Worm (Caenorhabditis elegans) whole organism, young adult: ENCODE measurements around the gene psa-3.
A peak's percentile ranks its signal among the peaks of the same experiment; 100 is the strongest.

Experiments
- B0035.1 ChIP-seq: sonication (generic microtip); optimal IDR thresholded peaks from 2 replicates; lab custom pipeline; 2016; ENCODE audit warnings: missing genetic modification characterization, mild to moderate bottlenecking, missing compliant biosample characterization, missing genotype, missing genetic modification reagents
- F10E7.11 ChIP-seq: sonication (generic microtip); optimal IDR thresholded peaks from 2 replicates; lab custom pipeline; 2017; ENCODE audit warnings: mild to moderate bottlenecking, missing genetic modification characterization, moderate library complexity, missing compliant biosample characterization
- F22D6.2 ChIP-seq: sonication (generic microtip); optimal IDR thresholded peaks from 2 replicates; lab custom pipeline; 2016; ENCODE audit warnings: mild to moderate bottlenecking, missing genetic modification characterization, missing compliant biosample characterization
- F37B4.10 ChIP-seq: fragments of 200-800 bp; sonication (Bioruptor generic); IDR thresholded peaks from 2 replicates; pipeline ENCODE4 v1.3.6; 2022; ENCODE audit warnings: missing genetic modification characterization, missing compliant biosample characterization
- K11D2.4 ChIP-seq: fragments of 200-800 bp; sonication (Bioruptor generic); IDR thresholded peaks from 2 replicates; pipeline ENCODE4 v1.3.6; 2022; ENCODE audit warnings: missing genetic modification reagents, missing genetic modification characterization, missing compliant biosample characterization
- T26A5.8 ChIP-seq: sonication (generic microtip); optimal IDR thresholded peaks from 2 replicates; lab custom pipeline; 2016; ENCODE audit warnings: missing genetic modification characterization, missing compliant biosample characterization
- Y53F4B.3 ChIP-seq: fragments of 200-800 bp; sonication (Bioruptor generic); IDR thresholded peaks from 2 replicates; pipeline ENCODE4 v1.3.6; 2022; ENCODE audit warnings: missing genetic modification reagents, missing genetic modification characterization, missing compliant biosample characterization
- Y56A3A.18 ChIP-seq: fragments of 200-800 bp; sonication (Bioruptor generic); IDR thresholded peaks from 2 replicates; pipeline ENCODE4 v1.3.6; 2022; ENCODE audit warnings: missing genetic modification reagents, missing genetic modification characterization, missing compliant biosample characterization
- Y95B8A.8 ChIP-seq: fragments of 200-800 bp; sonication (Bioruptor generic); IDR thresholded peaks from 2 replicates; pipeline ENCODE4 v1.3.6; 2022; ENCODE audit warnings: missing genetic modification reagents, missing genetic modification characterization, missing compliant biosample characterization
- ZK185.1 ChIP-seq: sonication (generic microtip); optimal IDR thresholded peaks from 2 replicates; lab custom pipeline; 2016; ENCODE audit warnings: mild to moderate bottlenecking, missing genetic modification characterization, missing compliant biosample characterization; ENCODE audit not compliant: poor library complexity, severe bottlenecking
- aptf-2 ChIP-seq: fragments of 200-800 bp; sonication (Bioruptor generic); conservative IDR thresholded peaks from 2 replicates; pipeline ENCODE4 v1.3.6; 2022; ENCODE audit warnings: missing genetic modification reagents, missing genetic modification characterization, missing compliant biosample characterization
- aptf-3 ChIP-seq: fragments of 200-800 bp; sonication (Bioruptor generic); IDR thresholded peaks from 2 replicates; pipeline ENCODE4 v1.3.6; 2022; ENCODE audit warnings: missing genetic modification characterization, missing compliant biosample characterization
- attf-3 ChIP-seq: fragments of 200-800 bp; sonication (Bioruptor generic); conservative IDR thresholded peaks from 2 replicates; pipeline ENCODE4 v1.3.6; 2022; ENCODE audit warnings: missing genetic modification reagents, missing genetic modification characterization, missing compliant biosample characterization
- bed-1 ChIP-seq: fragments of 200-800 bp; sonication (Bioruptor generic); IDR thresholded peaks from 2 replicates; pipeline ENCODE4 v1.3.6; 2022; ENCODE audit warnings: missing genetic modification reagents, missing genetic modification characterization, missing compliant biosample characterization
- cebp-1 ChIP-seq, 2 experiments: fragments of 200-800 bp in 1 of 2; sonication (Bioruptor generic) in 1 of 2; sonication (generic microtip) in 1 of 2; IDR thresholded peaks in 1 of 2; optimal IDR thresholded peaks in 1 of 2; 2 replicates each; pipeline versions ENCODE4 v1.3.6 to Lab custom; 2017 to 2022; ENCODE audit warnings: missing compliant biosample characterization in 2 of 2, missing genetic modification characterization in 2 of 2, mild to moderate bottlenecking in 1 of 2, missing genetic modification reagents in 1 of 2, moderate library complexity in 1 of 2
- cebp-2 ChIP-seq: fragments of 200-800 bp; sonication (Bioruptor generic); IDR thresholded peaks from 2 replicates; pipeline ENCODE4 v1.3.6; 2022; ENCODE audit warnings: missing genetic modification characterization, missing compliant biosample characterization
- egrh-3 ChIP-seq: fragments of 200-800 bp; sonication (Bioruptor generic); IDR thresholded peaks from 2 replicates; pipeline ENCODE4 v1.3.6; 2022; ENCODE audit warnings: missing genetic modification reagents, missing genetic modification characterization, missing compliant biosample characterization
- fkh-3 ChIP-seq: sonication (generic microtip); optimal IDR thresholded peaks from 2 replicates; lab custom pipeline; 2016; ENCODE audit warnings: mild to moderate bottlenecking, missing genetic modification characterization, missing compliant biosample characterization
- hmg-1.2 ChIP-seq: fragments of 200-800 bp; sonication (Bioruptor generic); IDR thresholded peaks from 2 replicates; pipeline ENCODE4 v1.3.6; 2022; ENCODE audit warnings: missing genetic modification reagents, missing genetic modification characterization, missing compliant biosample characterization
- lin-26 ChIP-seq: fragments of 200-800 bp; sonication (Bioruptor generic); IDR thresholded peaks from 2 replicates; pipeline ENCODE4 v1.3.6; 2022; ENCODE audit warnings: missing genetic modification reagents, missing genetic modification characterization, missing compliant biosample characterization
- lin-54 ChIP-seq: fragments of 200-800 bp; sonication (Bioruptor generic); optimal IDR thresholded peaks from 2 replicates; lab custom pipeline; 2018; ENCODE audit warnings: mild to moderate bottlenecking, missing genetic modification characterization, missing compliant biosample characterization
- lir-1 ChIP-seq: fragments of 200-800 bp; sonication (Bioruptor generic); conservative IDR thresholded peaks from 2 replicates; pipeline ENCODE4 v1.3.6; 2022; ENCODE audit warnings: missing genetic modification reagents, missing genetic modification characterization, missing compliant biosample characterization
- madf-10 ChIP-seq: sonication (generic microtip); optimal IDR thresholded peaks from 2 replicates; lab custom pipeline; 2016; ENCODE audit warnings: mild to moderate bottlenecking, missing genetic modification characterization, missing compliant biosample characterization
- madf-6 ChIP-seq: fragments of 200-800 bp; sonication (Bioruptor generic); IDR thresholded peaks from 2 replicates; pipeline ENCODE4 v1.3.6; 2022; ENCODE audit warnings: missing genetic modification reagents, missing genetic modification characterization, missing compliant biosample characterization
- mcd-1 ChIP-seq: fragments of 200-800 bp; sonication (Bioruptor generic); IDR thresholded peaks from 2 replicates; pipeline ENCODE4 v1.3.6; 2022; ENCODE audit warnings: missing genetic modification reagents, missing genetic modification characterization, missing compliant biosample characterization
- nfyb-1 ChIP-seq: fragments of 200-800 bp; sonication (Bioruptor generic); IDR thresholded peaks from 2 replicates; pipeline ENCODE4 v1.3.6; 2022; ENCODE audit warnings: missing genetic modification reagents, missing genetic modification characterization, missing compliant biosample characterization
- nhr-80 ChIP-seq: sonication (generic microtip); optimal IDR thresholded peaks from 2 replicates; lab custom pipeline; 2016; ENCODE audit warnings: missing genetic modification characterization, missing compliant biosample characterization
- nhr-90 ChIP-seq: sonication (generic microtip); optimal IDR thresholded peaks from 2 replicates; lab custom pipeline; 2016; ENCODE audit warnings: missing genotype, mild to moderate bottlenecking, missing genetic modification characterization, missing compliant biosample characterization
- pbrm-1 ChIP-seq: fragments of 200-800 bp; sonication (Bioruptor generic); IDR thresholded peaks from 2 replicates; pipeline ENCODE4 v1.3.6; 2022; ENCODE audit warnings: missing genetic modification reagents, missing genetic modification characterization, missing compliant biosample characterization
- pha-4 ChIP-seq: fragments of 150-350 bp; sonication (generic microtip); optimal IDR thresholded peaks from 2 replicates; lab custom pipeline; 2014; ENCODE audit warnings: missing biosample characterization, missing genetic modification reagents, missing genetic modification characterization
- rpc-1 ChIP-seq, 2 experiments: fragments of 150-350 bp in 1 of 2; sonication (generic microtip) in 1 of 2; optimal IDR thresholded peaks; 2 replicates each; lab custom pipeline; 2014 to 2018; ENCODE audit warnings: missing biosample characterization in 1 of 2, missing genetic modification characterization in 1 of 2, missing genetic modification reagents in 1 of 2, missing genotype in 1 of 2
- sdz-38 ChIP-seq: sonication (generic microtip); optimal IDR thresholded peaks from 2 replicates; lab custom pipeline; 2016; ENCODE audit warnings: missing genotype, missing genetic modification characterization, missing compliant biosample characterization
- snpc-1.1 ChIP-seq: sonication (generic microtip); optimal IDR thresholded peaks from 2 replicates; lab custom pipeline; 2017; ENCODE audit warnings: missing genetic modification characterization, mild to moderate bottlenecking, missing compliant biosample characterization, antibody characterized with exemption, moderate library complexity, missing genotype, missing genetic modification reagents; ENCODE audit not compliant: insufficient read depth
- xnd-1 ChIP-seq: sonication (generic microtip); optimal IDR thresholded peaks from 2 replicates; lab custom pipeline; 2016; ENCODE audit warnings: missing genotype, missing genetic modification reagents, missing genetic modification characterization, missing compliant biosample characterization
- ztf-25 ChIP-seq: fragments of 200-800 bp; sonication (Bioruptor generic); IDR thresholded peaks from 2 replicates; pipeline ENCODE4 v1.3.6; 2022; ENCODE audit warnings: missing genetic modification reagents, missing genetic modification characterization, missing compliant biosample characterization
- ztf-28 ChIP-seq: fragments of 200-800 bp; sonication (Bioruptor generic); IDR thresholded peaks from 2 replicates; pipeline ENCODE4 v1.3.6; 2022; ENCODE audit warnings: missing genetic modification reagents, missing genetic modification characterization, missing compliant biosample characterization

Gene psa-3

DNA sequence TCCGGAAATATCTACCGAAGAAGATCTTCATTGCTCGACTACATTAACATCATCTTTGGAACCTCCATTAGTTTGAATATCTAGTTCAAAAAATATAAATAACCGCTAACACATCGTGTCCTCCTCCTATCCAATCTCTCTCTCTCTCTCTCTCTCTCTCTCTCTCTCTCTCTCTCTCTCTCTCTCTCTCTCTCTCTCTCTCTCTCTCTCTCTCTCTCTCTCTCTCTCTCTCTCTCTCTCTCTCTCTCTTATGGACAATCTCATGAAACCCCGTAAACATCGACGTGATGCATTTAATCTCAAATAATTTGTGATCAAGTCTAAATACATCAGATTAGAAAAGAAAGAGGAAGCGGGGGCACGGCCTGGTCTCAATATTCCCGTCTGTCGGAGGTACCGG lies 25.5 kb upstream of the psa-3 start:
- TF ChIP-seq egrh-3 (GFP tag; lab: Robert Waterston, UW): 0 out of 2 replicates have a peak, but pooled peaks have one; percentile 30
- no peak for TF ChIP-seq F10E7.11 (tag; lab: Kevin White, UChicago)
- no peak for TF ChIP-seq F37B4.10
- TF ChIP-seq aptf-2 (GFP tag; lab: Robert Waterston, UW): no peak

DNA sequence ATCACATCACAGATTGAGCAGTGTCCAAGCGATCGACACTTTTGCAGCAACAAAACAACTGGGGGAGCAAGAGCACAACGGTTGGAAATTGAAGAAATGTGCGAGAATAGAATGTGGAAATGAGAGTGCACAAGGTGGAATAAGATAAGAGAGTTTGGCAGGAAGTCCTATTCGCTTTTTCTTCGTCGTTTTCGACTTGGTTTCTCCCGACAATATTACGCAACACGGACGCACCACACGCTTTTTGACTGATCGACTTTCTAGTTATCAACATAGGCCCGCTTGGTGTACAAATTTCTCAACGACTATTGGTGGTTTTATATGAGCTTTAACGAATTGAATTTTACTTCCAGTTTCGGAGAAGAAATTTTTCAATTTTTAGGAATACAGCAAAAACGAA lies 24.8 kb upstream of the psa-3 start:
- no peak for TF ChIP-seq lin-26
- no peak for TF ChIP-seq fkh-3 (tag; lab: Kevin White, UChicago)
- no peak for TF ChIP-seq rpc-1 (optimal IDR thresholded peaks at IDR 0.05; lab: Kevin White, UChicago)
- no peak for TF ChIP-seq rpc-1 (tag; optimal IDR thresholded peaks at IDR 0.05; lab: Kevin White, UChicago)
- no peak for TF ChIP-seq T26A5.8 (tag; lab: Kevin White, UChicago)
- no peak for TF ChIP-seq K11D2.4 (GFP tag; lab: Robert Waterston, UW)
- no peak for TF ChIP-seq cebp-2 (GFP tag; lab: Robert Waterston, UW)
- no peak for TF ChIP-seq pbrm-1 (GFP tag; lab: Robert Waterston, UW)
- TF ChIP-seq madf-6 (GFP tag; lab: Robert Waterston, UW): no peak
- peak; percentile 7; the same call in 1 of the 2 replicates for TF ChIP-seq hmg-1.2 (GFP tag; lab: Robert Waterston, UW)
- TF ChIP-seq nhr-80 (tag; lab: Kevin White, UChicago): peak; percentile 87
- TF ChIP-seq pha-4 (tag; lab: Kevin White, UChicago): no peak
- 0 out of 2 replicates have a peak, but pooled peaks have one; percentile 19 for TF ChIP-seq Y56A3A.18
- TF ChIP-seq nfyb-1 (GFP tag; lab: Robert Waterston, UW): peak; percentile 51; the same call in 1 of the 2 replicates
- no peak for TF ChIP-seq F10E7.11 (tag; lab: Kevin White, UChicago)
- TF ChIP-seq snpc-1.1 (tag; lab: Kevin White, UChicago): no peak
- TF ChIP-seq B0035.1 (tag; lab: Kevin White, UChicago): no peak
- no peak for TF ChIP-seq madf-10 (tag; lab: Kevin White, UChicago)
- no peak for TF ChIP-seq ztf-28 (GFP tag; lab: Robert Waterston, UW)
- TF ChIP-seq ZK185.1 (tag; lab: Kevin White, UChicago): no peak
- TF ChIP-seq F22D6.2 (tag; lab: Kevin White, UChicago): no peak
- TF ChIP-seq xnd-1 (tag; lab: Kevin White, UChicago): no peak
- TF ChIP-seq lir-1 (GFP tag; lab: Robert Waterston, UW): no peak
- TF ChIP-seq attf-3 (GFP tag; lab: Robert Waterston, UW): no peak
- no peak for TF ChIP-seq lin-54 (GFP tag; lab: Kevin White, UChicago)
- no peak for TF ChIP-seq nhr-90
- no peak for TF ChIP-seq bed-1 (GFP tag; lab: Robert Waterston, UW)
- no peak for TF ChIP-seq cebp-1 (GFP tag; IDR thresholded peaks at IDR 0.05; lab: Robert Waterston, UW)
- peak; percentile 69 for TF ChIP-seq cebp-1 (tag; optimal IDR thresholded peaks at IDR 0.05; lab: Kevin White, UChicago)
- no peak for TF ChIP-seq Y95B8A.8 (GFP tag; lab: Robert Waterston, UW)
- no peak for TF ChIP-seq ztf-25 (GFP tag; lab: Robert Waterston, UW)
- TF ChIP-seq Y53F4B.3 (GFP tag; lab: Robert Waterston, UW): no peak
- TF ChIP-seq sdz-38 (tag; lab: Kevin White, UChicago): no peak

DNA sequence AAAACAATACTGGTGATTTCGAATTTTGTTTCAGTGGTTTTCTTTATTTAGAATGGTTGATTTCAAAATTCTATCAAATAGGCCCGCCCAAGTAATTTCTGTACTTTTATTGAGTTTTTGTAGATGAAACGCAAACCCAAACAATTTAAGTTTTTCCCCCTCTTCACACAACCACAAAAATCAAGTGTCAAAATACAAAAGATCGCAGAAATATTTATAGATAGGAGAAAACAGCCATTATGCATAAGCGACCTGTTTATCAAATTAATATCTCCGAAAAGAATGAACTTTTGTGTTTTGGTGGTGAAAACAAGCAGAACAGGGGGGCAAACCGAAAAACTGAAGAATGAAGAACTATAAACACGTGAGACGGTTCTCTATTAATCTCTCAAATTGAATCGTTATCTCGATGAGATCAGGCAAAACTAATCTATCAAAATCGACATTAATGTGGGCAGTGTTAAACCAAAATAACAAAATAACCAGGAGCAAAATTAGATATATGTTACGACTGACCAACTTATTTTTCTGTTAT lies 23.6 kb upstream of the psa-3 start:
- no peak for TF ChIP-seq mcd-1 (GFP tag; lab: Robert Waterston, UW)
- TF ChIP-seq aptf-3 (GFP tag; lab: Robert Waterston, UW): no peak
